Worm (Caenorhabditis elegans): Measurements from ENCODE around the gene F55G1.15.

DNA sequence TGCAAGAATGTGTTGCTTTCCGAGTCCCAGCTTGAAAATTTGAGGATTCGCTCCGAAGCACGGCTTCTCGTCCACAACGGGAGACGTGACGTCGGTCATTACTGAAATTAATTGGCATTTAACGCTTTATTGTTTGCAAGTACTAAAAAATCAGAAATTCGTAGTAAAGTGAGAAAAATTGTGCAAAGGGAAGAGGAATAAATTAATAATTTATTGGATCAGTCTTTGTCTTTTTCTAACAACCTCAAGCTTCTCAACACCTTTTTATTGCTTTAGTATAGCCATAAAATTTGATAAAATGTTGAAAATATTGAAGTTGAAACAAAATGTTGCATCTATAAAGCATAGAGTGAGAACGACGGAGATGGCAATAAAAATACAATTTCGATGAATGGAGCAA is 49.9 kb downstream of the F55G1.15 start, which contains the start of gene tes-1:
- no peak for TF ChIP-seq med-1 (GFP tag; optimal IDR thresholded peaks at IDR 0.05; ENCODE audit: insufficient read depth)
- no peak for TF ChIP-seq flt-1 (GFP tag; IDR thresholded peaks at IDR 0.05)
- no peak for TF ChIP-seq ref-1 (GFP tag; conservative IDR thresholded peaks at IDR 0.05)
